Fruit fly (Drosophila melanogaster) S2 (cell line): Measurements from ENCODE around the gene CG17738.

ENCODE experiments used
- CG8478 ChIP-seq: fragments of >200 bp; optimal IDR thresholded peaks from 2 replicates; lab custom pipeline; 2018
- CTCF ChIP-seq, 2 experiments: fragments of >200 bp; optimal IDR thresholded peaks; 2 replicates each; lab custom pipeline; 2018

DNA sequence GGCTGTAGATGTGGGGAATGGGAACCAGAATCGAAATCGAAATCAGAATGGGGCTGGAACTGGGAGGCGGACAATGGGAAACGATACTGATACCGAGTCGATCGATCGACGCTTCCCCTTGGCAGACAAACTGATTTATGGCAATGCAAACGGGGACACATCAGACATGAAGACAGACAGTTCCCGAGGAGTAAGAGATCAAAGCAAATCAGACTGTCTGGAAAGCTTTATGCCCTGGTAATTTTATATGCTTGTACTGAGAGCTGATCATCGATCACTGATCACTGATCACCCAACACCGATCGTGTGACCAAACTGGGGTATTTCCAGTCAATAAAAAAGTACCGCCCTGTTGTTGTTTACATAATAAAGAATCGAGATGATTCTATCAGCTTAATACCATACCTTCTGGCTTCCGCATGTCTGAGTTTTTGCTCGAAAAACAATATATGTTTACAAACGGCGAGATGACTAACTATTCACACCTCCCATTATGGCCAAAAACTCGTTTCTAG is 744 bp upstream of the CG17738 start:
- TF ChIP-seq CG8478 (lab: Kevin White, UChicago) (no peak), CTCF (optimal IDR thresholded peaks at IDR 0.05; lab: Kevin White, UChicago) (no peak)
